Worm (Caenorhabditis elegans) whole organism, L1 larva: Measurements from ENCODE around the gene hrg-10.

ENCODE experiments used
- ama-1 ChIP-seq: fragments of 150-350 bp; optimal IDR thresholded peaks from 2 replicates; lab custom pipeline; 2014
- tbx-2 ChIP-seq: sonication (generic microtip); optimal IDR thresholded peaks from 2 replicates; lab custom pipeline; 2016; ENCODE audit warnings: missing genetic modification characterization, missing compliant biosample characterization
- unc-130 ChIP-seq: fragments of 150-350 bp; optimal IDR thresholded peaks from 2 replicates; lab custom pipeline; 2017; ENCODE audit warnings: missing biosample characterization, missing genetic modification characterization, inconsistent platforms

ce11 chrV:18934539-18934938, 22.6 kb downstream of the hrg-10 start:
- no peak for TF ChIP-seq unc-130 (tag; lab: Kevin White, UChicago)
- TF ChIP-seq tbx-2 (tag; lab: Kevin White, UChicago): no peak
- TF ChIP-seq ama-1 (lab: Kevin White, UChicago): no peak
